Worm (Caenorhabditis elegans): ENCODE results near the gene unc-96.

ce11 chrX:573270-573669 is 47.8 kb downstream of the unc-96 start:
- TF ChIP-seq ceh-82 (tag; optimal IDR thresholded peaks at IDR 0.05) (no peak), aly-2 (tag; optimal IDR thresholded peaks at IDR 0.05) (no peak), blmp-1 (tag; optimal IDR thresholded peaks at IDR 0.05; ENCODE audit: insufficient read depth) (no peak)
